Worm (Caenorhabditis elegans) whole organism, L1 larva: ENCODE results near the gene F08F3.10.

Experiments used
- C34B4.2 ChIP-seq: sonication (generic microtip); optimal IDR thresholded peaks from 2 replicates; lab custom pipeline; 2017; ENCODE audit warnings: mild to moderate bottlenecking, missing genetic modification characterization, missing compliant biosample characterization
- F16B12.6 ChIP-seq: fragments of 150-350 bp; optimal IDR thresholded peaks from 2 replicates; lab custom pipeline; 2014; ENCODE audit warnings: missing biosample characterization, missing genetic modification characterization
- Y116A8C.19 ChIP-seq: sonication (generic microtip); optimal IDR thresholded peaks from 2 replicates; lab custom pipeline; 2016; ENCODE audit warnings: missing compliant biosample characterization, missing genetic modification characterization, borderline replicate concordance
- alr-1 ChIP-seq: fragments of 200-800 bp; sonication (Bioruptor generic); optimal IDR thresholded peaks from 2 replicates; lab custom pipeline; 2018; ENCODE audit warnings: borderline replicate concordance, mild to moderate bottlenecking, missing genetic modification characterization, missing compliant biosample characterization
- aly-2 ChIP-seq: fragments of 150-350 bp; optimal IDR thresholded peaks from 2 replicates; lab custom pipeline; 2014; ENCODE audit warnings: missing biosample characterization, missing genetic modification characterization
- ceh-8 ChIP-seq: fragments of 200-800 bp; sonication (Bioruptor generic); optimal IDR thresholded peaks from 2 replicates; lab custom pipeline; 2018; ENCODE audit warnings: mild to moderate bottlenecking, missing genetic modification characterization, moderate library complexity, missing compliant biosample characterization
- ceh-82 ChIP-seq, 3 experiments: fragments of 150-350 bp in 1 of 3; sonication (generic microtip) in 2 of 3; optimal IDR thresholded peaks; 2 replicates each; lab custom pipeline; 2014 to 2017; ENCODE audit warnings: missing biosample characterization in 3 of 3, missing genetic modification characterization in 3 of 3
- dsc-1 ChIP-seq: sonication (generic microtip); optimal IDR thresholded peaks from 2 replicates; lab custom pipeline; 2016; ENCODE audit warnings: mild to moderate bottlenecking, missing genetic modification characterization, missing compliant biosample characterization
- efl-1 ChIP-seq, 4 experiments: fragments of 150-350 bp; optimal IDR thresholded peaks in 3 of 4; peaks in 1 of 4; 1 replicate in 1 of 4; 2 replicates in 3 of 4; lab custom pipeline; 2014; ENCODE audit warnings: missing biosample characterization in 2 of 4, missing genetic modification characterization in 2 of 4, missing genetic modification reagents in 2 of 4
- efl-3 ChIP-seq: fragments of 200-800 bp; sonication (Bioruptor generic); optimal IDR thresholded peaks from 2 replicates; lab custom pipeline; 2018; ENCODE audit warnings: mild to moderate bottlenecking, missing genetic modification characterization, missing compliant biosample characterization
- egl-27 ChIP-seq, 2 experiments: fragments of 150-350 bp in 1 of 2; sonication (generic microtip); optimal IDR thresholded peaks; 3 replicates each; lab custom pipeline; 2017 to 2018; ENCODE audit warnings: missing biosample characterization in 2 of 2, missing genetic modification characterization in 2 of 2, missing genetic modification reagents in 2 of 2
- elt-2 ChIP-seq: sonication (generic microtip); optimal IDR thresholded peaks from 2 replicates; lab custom pipeline; 2016; ENCODE audit warnings: missing genetic modification characterization, mild to moderate bottlenecking, inconsistent platforms, missing compliant biosample characterization, missing genetic modification reagents
- elt-3 ChIP-seq, 6 experiments: fragments of 150-350 bp in 1 of 6; sonication (generic microtip); optimal IDR thresholded peaks; 2 replicates each; lab custom pipeline; 2017 to 2018; ENCODE audit warnings: missing biosample characterization in 6 of 6, missing genetic modification characterization in 6 of 6, inconsistent platforms in 1 of 6
- ets-5 ChIP-seq: fragments of 200-800 bp; sonication (Bioruptor generic); IDR thresholded peaks from 2 replicates; pipeline ENCODE4 v1.3.6; 2022; ENCODE audit warnings: missing genetic modification characterization, missing compliant biosample characterization
- grh-1 ChIP-seq: fragments of 200-800 bp; sonication (Bioruptor generic); IDR thresholded peaks from 2 replicates; pipeline ENCODE4 v1.3.6; 2022; ENCODE audit warnings: missing genetic modification reagents, missing genetic modification characterization, missing compliant biosample characterization
- hlh-17 ChIP-seq: fragments of 200-800 bp; sonication (Bioruptor generic); optimal IDR thresholded peaks from 2 replicates; lab custom pipeline; 2018; ENCODE audit warnings: missing genetic modification characterization, mild to moderate bottlenecking, missing compliant biosample characterization, moderate library complexity, borderline replicate concordance
- hlh-4 ChIP-seq: sonication (generic microtip); optimal IDR thresholded peaks from 2 replicates; lab custom pipeline; 2016; ENCODE audit warnings: mild to moderate bottlenecking, missing genetic modification characterization, missing compliant biosample characterization
- hpl-2 ChIP-seq: fragments of 150-350 bp; optimal IDR thresholded peaks from 2 replicates; lab custom pipeline; 2014; ENCODE audit warnings: missing biosample characterization, missing genetic modification reagents, missing genetic modification characterization
- isw-1 ChIP-seq: fragments of 200-800 bp; sonication (Bioruptor generic); IDR thresholded peaks from 2 replicates; pipeline ENCODE4 v1.3.6; 2022; ENCODE audit warnings: missing genetic modification characterization, missing compliant biosample characterization
- lin-13 ChIP-seq: fragments of 150-350 bp; optimal IDR thresholded peaks from 2 replicates; lab custom pipeline; 2014; ENCODE audit warnings: missing biosample characterization, missing genetic modification reagents, missing genetic modification characterization
- lin-14 ChIP-seq: fragments of 200-800 bp; sonication (Bioruptor generic); optimal IDR thresholded peaks from 2 replicates; lab custom pipeline; 2018; ENCODE audit warnings: mild to moderate bottlenecking, missing genetic modification characterization, moderate library complexity, missing compliant biosample characterization
- lin-15B ChIP-seq: fragments of 150-350 bp; sonication (generic microtip); optimal IDR thresholded peaks from 3 replicates; lab custom pipeline; 2014; ENCODE audit warnings: missing biosample characterization, missing genetic modification characterization
- mef-2 ChIP-seq: fragments of 150-350 bp; optimal IDR thresholded peaks from 2 replicates; lab custom pipeline; 2014; ENCODE audit warnings: missing biosample characterization, missing genetic modification characterization
- nhr-20 ChIP-seq: sonication (generic microtip); optimal IDR thresholded peaks from 2 replicates; lab custom pipeline; 2016; ENCODE audit warnings: mild to moderate bottlenecking, missing genetic modification characterization, missing compliant biosample characterization
- nhr-71 ChIP-seq: sonication (generic microtip); optimal IDR thresholded peaks from 2 replicates; lab custom pipeline; 2016; ENCODE audit warnings: mild to moderate bottlenecking, missing genetic modification characterization, moderate library complexity, missing compliant biosample characterization
- nhr-76 ChIP-seq: sonication (generic microtip); optimal IDR thresholded peaks from 2 replicates; lab custom pipeline; 2017; ENCODE audit warnings: missing biosample characterization, missing genetic modification characterization
- nhr-77 ChIP-seq: fragments of 150-350 bp; optimal IDR thresholded peaks from 2 replicates; lab custom pipeline; 2014; ENCODE audit warnings: missing biosample characterization, missing genetic modification characterization
- nhr-85 ChIP-seq: sonication (generic microtip); peaks from one replicate; lab custom pipeline; 2016; ENCODE audit warnings: missing genetic modification characterization, inconsistent platforms, missing compliant biosample characterization
- pag-3 ChIP-seq: sonication (generic microtip); optimal IDR thresholded peaks from 2 replicates; lab custom pipeline; 2017; ENCODE audit warnings: missing genetic modification characterization, mild to moderate bottlenecking, missing compliant biosample characterization, antibody characterized with exemption, borderline replicate concordance; ENCODE audit not compliant: insufficient read depth
- pax-3 ChIP-seq: fragments of 200-800 bp; sonication (Bioruptor generic); optimal IDR thresholded peaks from 2 replicates; lab custom pipeline; 2018; ENCODE audit warnings: mild to moderate bottlenecking, missing genetic modification characterization, moderate library complexity, missing compliant biosample characterization
- skn-1 ChIP-seq: fragments of 150-350 bp; optimal IDR thresholded peaks from 2 replicates; lab custom pipeline; 2014; ENCODE audit warnings: missing biosample characterization, missing genetic modification characterization
- sptf-1 ChIP-seq: fragments of 150-350 bp; optimal IDR thresholded peaks from 2 replicates; lab custom pipeline; 2014; ENCODE audit warnings: missing biosample characterization, missing genetic modification characterization
- sup-37 ChIP-seq: fragments of 200-800 bp; sonication (Bioruptor generic); optimal IDR thresholded peaks from 2 replicates; lab custom pipeline; 2018; ENCODE audit warnings: mild to moderate bottlenecking, missing genetic modification characterization, missing compliant biosample characterization
- tbx-2 ChIP-seq: sonication (generic microtip); optimal IDR thresholded peaks from 2 replicates; lab custom pipeline; 2016; ENCODE audit warnings: missing genetic modification characterization, missing compliant biosample characterization
- unc-98 ChIP-seq: fragments of 200-800 bp; sonication (Bioruptor generic); IDR thresholded peaks from 2 replicates; pipeline ENCODE4 v1.3.6; 2022; ENCODE audit warnings: missing genetic modification characterization, missing compliant biosample characterization
- vab-15 ChIP-seq: sonication (generic microtip); optimal IDR thresholded peaks from 2 replicates; lab custom pipeline; 2017; ENCODE audit warnings: missing genotype, mild to moderate bottlenecking, missing genetic modification characterization, missing compliant biosample characterization
- xbp-1 ChIP-seq: sonication (generic microtip); optimal IDR thresholded peaks from 2 replicates; lab custom pipeline; 2016; ENCODE audit warnings: missing genetic modification characterization, missing compliant biosample characterization
- ztf-4 ChIP-seq: fragments of 150-350 bp; optimal IDR thresholded peaks from 2 replicates; lab custom pipeline; 2014; ENCODE audit warnings: missing biosample characterization, missing genetic modification characterization

The F08F3.10 gene

ce11 chrV:5425008-5425407 lies 11.9 kb downstream of the F08F3.10 start (continued):
- TF ChIP-seq tbx-2 (tag; lab: Kevin White, UChicago) = no peak

ce11 chrV:5426337-5426736 lies 13.2 kb downstream of the F08F3.10 start:
- TF ChIP-seq nhr-77 (tag; lab: Kevin White, UChicago) (no peak), mef-2 (tag; lab: Kevin White, UChicago) (no peak), efl-1 (optimal IDR thresholded peaks at IDR 0.05; lab: Kevin White, UChicago) (no peak), efl-1 (GFP tag; optimal IDR thresholded peaks at IDR 0.05 in 1 of 2; lab: Kevin White, UChicago) (peak in 1 of 2 experiments; percentile 49), pax-3 (no peak), skn-1 (tag; lab: Kevin White, UChicago) (no peak), lin-14 (GFP tag; lab: Kevin White, UChicago) (peak; percentile 37), hlh-17 (GFP tag; lab: Kevin White, UChicago) (no peak), sup-37 (GFP tag; lab: Kevin White, UChicago) (no peak), hpl-2 (GFP tag; lab: Kevin White, UChicago) (no peak), ceh-8 (GFP tag; lab: Kevin White, UChicago) (no peak), nhr-71 (tag; lab: Kevin White, UChicago) (peak; percentile 15), lin-15B (tag; lab: Kevin White, UChicago) (no peak), dsc-1 (tag; lab: Kevin White, UChicago) (no peak), elt-2 (tag; lab: Kevin White, UChicago) (no peak), grh-1 (GFP tag; lab: Robert Waterston, UW) (no peak), ets-5 (GFP tag; lab: Robert Waterston, UW) (no peak), pag-3 (no peak), alr-1 (tag; lab: Kevin White, UChicago) (no peak), aly-2 (no peak), nhr-85 (peak; percentile 85)

- TF ChIP-seq egl-27 (tag; optimal IDR thresholded peaks at IDR 0.05; lab: Kevin White, UChicago) (no peak), isw-1 (GFP tag; lab: Robert Waterston, UW) (no peak), vab-15 (tag; lab: Kevin White, UChicago) (no peak), sptf-1 (tag; lab: Kevin White, UChicago) (no peak), unc-98 (no peak), hlh-4 (tag; lab: Kevin White, UChicago) (no peak), nhr-20 (tag; lab: Kevin White, UChicago) (no peak)
Observed at ce11 chrV:5427860-5428259, 14.7 kb downstream of the F08F3.10 start, which contains the start of gene rhr-1. TSS of gene rhr-1 (plus strand) at chrV:5428160.

- no peak for TF ChIP-seq nhr-71 (tag; lab: Kevin White, UChicago)
- TF ChIP-seq C34B4.2 (tag; lab: Kevin White, UChicago) = no peak
- no peak for TF ChIP-seq nhr-85
- TF ChIP-seq unc-98 = no peak
- TF ChIP-seq lin-13 (GFP tag; lab: Kevin White, UChicago) = no peak
- no peak for TF ChIP-seq F16B12.6 (tag; lab: Kevin White, UChicago)
- no peak for TF ChIP-seq hlh-4 (tag; lab: Kevin White, UChicago)
- TF ChIP-seq ceh-82 (tag; optimal IDR thresholded peaks at IDR 0.05; lab: Kevin White, UChicago) = no peak
- no peak for TF ChIP-seq elt-3 (tag; optimal IDR thresholded peaks at IDR 0.05; lab: Kevin White, UChicago)
- TF ChIP-seq alr-1 (tag; lab: Kevin White, UChicago) = no peak
- TF ChIP-seq xbp-1 (tag; lab: Kevin White, UChicago) = no peak
- no peak for TF ChIP-seq mef-2 (tag; lab: Kevin White, UChicago)
- no peak for TF ChIP-seq nhr-76
- no peak for TF ChIP-seq Y116A8C.19
- TF ChIP-seq efl-3 = no peak
- TF ChIP-seq ztf-4 (tag; lab: Kevin White, UChicago) = no peak
Observed at ce11 chrV:5432499-5432898, 19.3 kb downstream of the F08F3.10 start, which contains the start of gene F08F3.8. TSS of gene F08F3.8 (minus strand) at chrV:5432599.
